Worm (Caenorhabditis elegans) whole organism, late embryonic: ENCODE results near the gene F16G10.2.

Source experiments
- C38D4.7 ChIP-seq: fragments of 200-800 bp; sonication (Bioruptor generic); optimal IDR thresholded peaks from 2 replicates; lab custom pipeline; 2018; ENCODE audit warnings: mild to moderate bottlenecking, missing genetic modification characterization, moderate library complexity, missing compliant biosample characterization
- ceh-45 ChIP-seq: fragments of 200-800 bp; sonication (Bioruptor generic); IDR thresholded peaks from 2 replicates; pipeline ENCODE4 v1.3.6; 2022; ENCODE audit warnings: missing genetic modification reagents, missing genetic modification characterization, missing compliant biosample characterization
- che-1 ChIP-seq: sonication (generic microtip); optimal IDR thresholded peaks from 2 replicates; lab custom pipeline; 2016; ENCODE audit warnings: mild to moderate bottlenecking, missing genetic modification characterization, missing compliant biosample characterization
- fax-1 ChIP-seq: sonication (generic microtip); optimal IDR thresholded peaks from 2 replicates; lab custom pipeline; 2016; ENCODE audit warnings: missing genotype, missing genetic modification characterization, missing compliant biosample characterization
- nfya-1 ChIP-seq: sonication (generic microtip); optimal IDR thresholded peaks from 2 replicates; lab custom pipeline; 2017; ENCODE audit warnings: missing genetic modification characterization, mild to moderate bottlenecking, missing compliant biosample characterization, antibody characterized with exemption, moderate library complexity
- nhr-232 ChIP-seq: sonication (generic microtip); optimal IDR thresholded peaks from 2 replicates; lab custom pipeline; 2016; ENCODE audit warnings: missing genetic modification characterization, missing compliant biosample characterization

ce11 chrII:2411555-2411954 lies 36.5 kb downstream of the F16G10.2 start:
- TF ChIP-seq che-1 (tag; lab: Kevin White, UChicago), result no peak
- no peak for TF ChIP-seq C38D4.7 (GFP tag; lab: Kevin White, UChicago)
- no peak for TF ChIP-seq nhr-232
- no peak for TF ChIP-seq ceh-45
- TF ChIP-seq fax-1 (tag; lab: Kevin White, UChicago), result no peak
- TF ChIP-seq nfya-1 (tag; lab: Kevin White, UChicago), result no peak
